Comparison of ENCODE assay signal across 4 worm cellular contexts in genomic region chrII:10705347-10705996, ce11.
TF ChIP-seq lines count a peak whose summit lies in the region.

No protein-coding gene starts in this region.

TF ChIP-seq in whole organism, L1 larva, 84 proteins besides CTCF, POLR2A, EP300 and RAD21:
- TF ChIP-seq nhr-85 (tag; lab: Kevin White, UChicago) (peak; percentile 0), Y116A8C.19 (tag; optimal IDR thresholded peaks at IDR 0.05; lab: Kevin White, UChicago; ENCODE audit: borderline replicate concordance) (no peak)

TF ChIP-seq in whole organism, L4 larva, 104 proteins besides CTCF, POLR2A, EP300 and RAD21:
- peak; percentile 97 for TF ChIP-seq set-16 (GFP tag; IDR thresholded peaks at IDR 0.05; lab: Robert Waterston, UW)
- TF ChIP-seq madf-9 (GFP tag; conservative IDR thresholded peaks at IDR 0.05; lab: Robert Waterston, UW): peak; percentile 57; the same call in 1 of the 2 replicates
- peak; percentile 13; the same call in 1 of the 2 replicates for TF ChIP-seq ceh-44 (GFP tag; IDR thresholded peaks at IDR 0.05; lab: Robert Waterston, UW)
- no peak for TF ChIP-seq T26A8.4 (GFP tag; IDR thresholded peaks at IDR 0.05; lab: Robert Waterston, UW)
- no peak for TF ChIP-seq F49E8.2 (tag; optimal IDR thresholded peaks at IDR 0.05; lab: Kevin White, UChicago; ENCODE audit: borderline replicate concordance)
- no peak for TF ChIP-seq egl-43 (GFP tag; IDR thresholded peaks at IDR 0.05; lab: Robert Waterston, UW)
- no peak for TF ChIP-seq ztf-11 (tag; optimal IDR thresholded peaks at IDR 0.05; lab: Kevin White, UChicago)
- 0 out of 2 replicates have a peak, but pooled peaks have one; percentile 49 for TF ChIP-seq nhr-42 (GFP tag; IDR thresholded peaks at IDR 0.05; lab: Robert Waterston, UW)
- TF ChIP-seq unc-62 (GFP tag; optimal IDR thresholded peaks at IDR 0.05 in 1 of 2; lab: Kevin White, UChicago): peak in 1 of 2 experiments; percentile 70
- TF ChIP-seq unc-62 (tag; optimal IDR thresholded peaks at IDR 0.05; lab: Kevin White, UChicago): no peak
- peak; percentile 12 for TF ChIP-seq lin-38 (GFP tag; IDR thresholded peaks at IDR 0.05; lab: Robert Waterston, UW)
- no peak for TF ChIP-seq egl-27 (tag; optimal IDR thresholded peaks at IDR 0.05; lab: Kevin White, UChicago)
- TF ChIP-seq nhr-25 (tag; optimal IDR thresholded peaks at IDR 0.05; lab: Kevin White, UChicago; ENCODE audit: borderline replicate concordance, insufficient read depth): peak; percentile 65
- peak; percentile 59; the same call in 1 of the 2 replicates for TF ChIP-seq tra-1 (GFP tag; IDR thresholded peaks at IDR 0.05; lab: Robert Waterston, UW)
- 0 out of 2 replicates have a peak, but pooled peaks have one; percentile 14 for TF ChIP-seq php-3 (GFP tag; IDR thresholded peaks at IDR 0.05; lab: Robert Waterston, UW)
- TF ChIP-seq Y5F2A.4 (GFP tag; optimal IDR thresholded peaks at IDR 0.05; lab: Kevin White, UChicago): peak; percentile 16
- TF ChIP-seq ctbp-1 (GFP tag; IDR thresholded peaks at IDR 0.05; lab: Robert Waterston, UW): 0 out of 2 replicates have a peak, but pooled peaks have one; percentile 45
- no peak for TF ChIP-seq mxl-3 (GFP tag; optimal IDR thresholded peaks at IDR 0.05; lab: Kevin White, UChicago)

TF ChIP-seq in whole organism, late embryonic, 69 proteins besides CTCF, POLR2A, EP300 and RAD21:
- TF ChIP-seq pha-4 (tag; optimal IDR thresholded peaks at IDR 0.05; lab: Kevin White, UChicago) (no peak), pax-1 (tag; optimal IDR thresholded peaks at IDR 0.05; lab: Kevin White, UChicago) (no peak), C08G9.2 (tag; optimal IDR thresholded peaks at IDR 0.05; lab: Kevin White, UChicago) (peak; percentile 22), pha-2 (tag; optimal IDR thresholded peaks at IDR 0.05; lab: Kevin White, UChicago) (no peak), lin-11 (tag; optimal IDR thresholded peaks at IDR 0.05; lab: Kevin White, UChicago) (no peak), C38D4.7 (GFP tag; optimal IDR thresholded peaks at IDR 0.05; lab: Kevin White, UChicago) (no peak), madf-2 (tag; optimal IDR thresholded peaks at IDR 0.05; lab: Kevin White, UChicago) (no peak), ceh-30 (tag; optimal IDR thresholded peaks at IDR 0.05; lab: Kevin White, UChicago) (no peak), K09A11.1 (tag; optimal IDR thresholded peaks at IDR 0.05; lab: Kevin White, UChicago; ENCODE audit: insufficient read depth) (no peak), hlh-15 (tag; optimal IDR thresholded peaks at IDR 0.05; lab: Kevin White, UChicago) (no peak), ztf-16 (tag; optimal IDR thresholded peaks at IDR 0.05; lab: Kevin White, UChicago) (no peak), ceh-24 (tag; optimal IDR thresholded peaks at IDR 0.05; lab: Kevin White, UChicago) (no peak), odd-2 (tag; optimal IDR thresholded peaks at IDR 0.05; lab: Kevin White, UChicago) (no peak), Y22D7AL.16 (tag; optimal IDR thresholded peaks at IDR 0.05; lab: Kevin White, UChicago) (no peak), elt-4 (tag; optimal IDR thresholded peaks at IDR 0.05; lab: Kevin White, UChicago) (peak; percentile 50), gmeb-2 (tag; optimal IDR thresholded peaks at IDR 0.05; lab: Kevin White, UChicago) (no peak), hlh-6 (tag; optimal IDR thresholded peaks at IDR 0.05; lab: Kevin White, UChicago) (peak; percentile 52), syd-9 (tag; optimal IDR thresholded peaks at IDR 0.05; lab: Kevin White, UChicago) (no peak), ets-4 (tag; optimal IDR thresholded peaks at IDR 0.05; lab: Kevin White, UChicago) (no peak), unc-55 (GFP tag; optimal IDR thresholded peaks at IDR 0.05; lab: Kevin White, UChicago) (no peak)

TF ChIP-seq in whole organism, young adult, 124 proteins besides CTCF, POLR2A, EP300 and RAD21:
- TF ChIP-seq bed-1 (GFP tag; IDR thresholded peaks at IDR 0.05; lab: Robert Waterston, UW): no peak
- TF ChIP-seq him-1 (tag; optimal IDR thresholded peaks at IDR 0.05; lab: Kevin White, UChicago): no peak
- 0 out of 2 replicates have a peak, but pooled peaks have one; percentile 70 for TF ChIP-seq nhr-120 (GFP tag; IDR thresholded peaks at IDR 0.05; lab: Robert Waterston, UW)
- TF ChIP-seq mel-28 (tag; optimal IDR thresholded peaks at IDR 0.05; lab: Kevin White, UChicago; ENCODE audit: borderline replicate concordance): no peak
- TF ChIP-seq ets-4 (GFP tag; optimal IDR thresholded peaks at IDR 0.05; lab: Kevin White, UChicago): no peak
- TF ChIP-seq egl-18 (GFP tag; IDR thresholded peaks at IDR 0.05; lab: Robert Waterston, UW): no peak
- TF ChIP-seq nhr-179 (tag; optimal IDR thresholded peaks at IDR 0.05; lab: Kevin White, UChicago): no peak
- TF ChIP-seq C17E4.6 (GFP tag; IDR thresholded peaks at IDR 0.05; lab: Robert Waterston, UW): no peak
- TF ChIP-seq madf-8 (GFP tag; conservative IDR thresholded peaks at IDR 0.05; lab: Robert Waterston, UW): no peak
- TF ChIP-seq ztf-26 (tag; optimal IDR thresholded peaks at IDR 0.05; lab: Kevin White, UChicago): peak; percentile 31
- TF ChIP-seq egl-44 (GFP tag; IDR thresholded peaks at IDR 0.05; lab: Robert Waterston, UW): no peak
- no peak for TF ChIP-seq die-1 (tag; optimal IDR thresholded peaks at IDR 0.05; lab: Kevin White, UChicago)
- no peak for TF ChIP-seq nfya-2 (GFP tag; IDR thresholded peaks at IDR 0.05; lab: Robert Waterston, UW)
- peak; percentile 86 for TF ChIP-seq zfh-2 (GFP tag; conservative IDR thresholded peaks at IDR 0.05; lab: Robert Waterston, UW)
- no peak for TF ChIP-seq lin-35 (GFP tag; optimal IDR thresholded peaks at IDR 0.05; lab: Kevin White, UChicago)
- 0 out of 2 replicates have a peak, but pooled peaks have one; percentile 38 for TF ChIP-seq dox-1 (GFP tag; IDR thresholded peaks at IDR 0.05; lab: Robert Waterston, UW)
- TF ChIP-seq ceh-100 (GFP tag; IDR thresholded peaks at IDR 0.05; lab: Robert Waterston, UW): no peak
- no peak for TF ChIP-seq fkh-3 (tag; optimal IDR thresholded peaks at IDR 0.05; lab: Kevin White, UChicago)
- no peak for TF ChIP-seq nfyb-1 (GFP tag; IDR thresholded peaks at IDR 0.05; lab: Robert Waterston, UW)
- TF ChIP-seq Y95B8A.8 (GFP tag; IDR thresholded peaks at IDR 0.05; lab: Robert Waterston, UW): no peak
- no peak for TF ChIP-seq nhr-90 (tag; optimal IDR thresholded peaks at IDR 0.05; lab: Kevin White, UChicago)
- no peak for TF ChIP-seq atf-7 (tag; optimal IDR thresholded peaks at IDR 0.05; lab: Kevin White, UChicago)
- peak; percentile 80; the same call in 1 of the 2 replicates for TF ChIP-seq egrh-3 (GFP tag; IDR thresholded peaks at IDR 0.05; lab: Robert Waterston, UW)
- TF ChIP-seq ztf-3 (GFP tag; optimal IDR thresholded peaks at IDR 0.05; lab: Kevin White, UChicago): no peak
- no peak for TF ChIP-seq aptf-2 (GFP tag; conservative IDR thresholded peaks at IDR 0.05; lab: Robert Waterston, UW)
- TF ChIP-seq lin-26 (GFP tag; IDR thresholded peaks at IDR 0.05; lab: Robert Waterston, UW): 0 out of 2 replicates have a peak, but pooled peaks have one; percentile 24
- TF ChIP-seq ceh-40 (GFP tag; IDR thresholded peaks at IDR 0.05; lab: Robert Waterston, UW): no peak
- TF ChIP-seq Y67H2A.10 (GFP tag; conservative IDR thresholded peaks at IDR 0.05; lab: Robert Waterston, UW): no peak
- no peak for TF ChIP-seq lsy-27 (tag; optimal IDR thresholded peaks at IDR 0.05; lab: Kevin White, UChicago; ENCODE audit: borderline replicate concordance, insufficient read depth)
- no peak for TF ChIP-seq F52B5.7 (tag; optimal IDR thresholded peaks at IDR 0.05; lab: Kevin White, UChicago)
- TF ChIP-seq hrde-1 (tag; optimal IDR thresholded peaks at IDR 0.05; lab: Kevin White, UChicago; ENCODE audit: borderline replicate concordance): no peak
- no peak for TF ChIP-seq dpff-1 (tag; optimal IDR thresholded peaks at IDR 0.05; lab: Kevin White, UChicago)
- TF ChIP-seq ztf-6 (GFP tag; IDR thresholded peaks at IDR 0.05; lab: Robert Waterston, UW): no peak
